Fruit fly (Drosophila melanogaster) ovary, adult (tissue): Measurements from ENCODE around the gene Fife.

Experiments used
- CG17801 ChIP-seq: fragments of 200-800 bp; optimal IDR thresholded peaks from 2 replicates; lab custom pipeline; 2019; ENCODE audit warnings: missing biosample characterization, mild to moderate bottlenecking, missing genetic modification characterization, moderate library complexity; ENCODE audit not compliant: partially characterized antibody

The Fife gene

dm6 chr3L:2645068-2645467, 66.4 kb downstream of the Fife start, which contains the start of gene CG1143:
CG1143 (plus strand) TSS chr3L:2645368.
- TF ChIP-seq CG17801 (GFP tag; lab: Kevin White, UChicago), result no peak

dm6 chr3L:2643324-2643723, 68.2 kb downstream of the Fife start, which contains the start of gene CG14949:
CG14949 (minus strand) TSS chr3L:2643424.
- no peak for TF ChIP-seq CG17801 (GFP tag; lab: Kevin White, UChicago)

DNA sequence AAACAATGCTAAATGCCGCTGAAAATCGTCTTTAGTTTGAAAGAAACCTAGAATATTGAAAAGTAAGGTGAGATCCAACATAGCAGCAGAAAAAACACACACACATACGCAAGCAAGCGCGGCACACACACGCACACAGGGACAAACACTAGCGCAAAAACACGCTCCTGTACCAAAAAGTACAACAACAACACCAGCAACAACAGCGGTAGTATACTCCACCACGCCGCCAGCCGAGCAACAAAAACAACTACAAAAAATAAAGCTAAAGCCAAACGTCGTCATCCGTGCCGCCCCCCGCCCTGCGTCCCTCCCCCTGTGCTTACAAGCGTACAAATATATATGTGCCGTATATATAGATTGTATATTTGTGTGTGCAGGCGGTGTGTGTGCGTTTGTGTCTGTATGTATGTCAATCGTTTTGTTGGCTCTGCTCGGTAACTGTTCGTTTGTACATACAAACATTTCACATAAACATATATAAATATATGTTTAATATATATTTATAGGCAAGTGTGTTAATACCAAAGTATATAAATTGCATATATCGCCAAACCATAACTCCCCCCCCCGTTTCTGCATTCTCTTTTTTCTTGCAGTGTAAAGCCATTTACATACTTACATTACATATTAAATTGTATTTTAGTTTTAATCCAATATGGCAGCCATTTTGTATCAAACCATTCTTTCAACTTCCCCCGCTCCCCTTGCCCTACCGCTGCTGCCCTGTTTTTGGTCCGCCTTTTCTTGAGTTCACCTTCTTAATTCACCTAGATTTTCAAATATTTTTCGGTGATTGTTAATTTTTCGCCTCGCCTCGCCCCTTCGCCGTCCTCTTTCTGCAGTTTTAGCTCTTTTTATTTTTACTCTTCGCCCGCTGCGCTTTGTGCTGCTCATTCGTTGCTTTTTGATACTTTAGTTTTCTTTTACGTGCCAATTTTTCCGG, 75.2 kb downstream of the Fife start:
- TF ChIP-seq CG17801 (GFP tag; lab: Kevin White, UChicago), result peak; percentile 36

DNA sequence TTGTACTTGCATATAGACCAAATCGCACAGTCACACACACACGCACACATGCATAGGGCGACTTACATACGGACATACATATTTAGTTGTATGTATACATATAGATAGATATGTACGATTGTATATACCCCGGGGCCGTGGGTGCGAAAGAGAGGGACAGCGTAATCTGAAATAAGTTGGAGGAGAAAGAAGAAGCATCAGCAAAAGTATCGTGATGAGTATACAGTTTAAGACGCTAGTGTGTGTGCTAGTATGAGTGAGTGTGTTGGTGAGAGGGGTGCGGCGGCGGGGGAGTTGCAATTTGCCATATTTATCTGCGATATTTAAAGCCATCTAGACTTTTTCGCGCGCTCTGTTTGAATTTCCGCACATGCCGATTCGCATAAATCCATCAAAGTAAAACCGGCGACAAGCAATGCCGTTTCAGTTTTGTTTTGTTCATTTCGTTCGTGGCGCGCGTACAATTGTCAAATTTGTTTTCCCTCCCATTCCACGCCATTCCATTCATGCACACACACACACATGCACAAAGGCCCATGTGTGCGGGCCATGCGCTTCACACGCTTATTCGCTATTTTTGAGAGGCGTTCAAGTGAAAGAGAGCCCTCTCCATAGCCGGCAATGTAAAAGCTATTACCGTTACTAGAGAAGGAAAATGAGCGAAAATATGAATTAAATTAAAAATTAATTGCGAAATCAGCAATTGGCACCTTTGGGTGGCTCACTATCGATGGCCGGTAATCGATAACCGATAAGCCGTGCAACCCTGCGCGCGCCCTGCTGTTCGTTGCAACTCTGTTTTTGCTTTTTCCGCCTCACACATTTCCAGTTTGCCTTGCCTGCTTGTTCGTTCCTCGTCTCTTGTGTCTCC, 76.3 kb downstream of the Fife start:
- peak; percentile 88 for TF ChIP-seq CG17801 (GFP tag; lab: Kevin White, UChicago)

DNA sequence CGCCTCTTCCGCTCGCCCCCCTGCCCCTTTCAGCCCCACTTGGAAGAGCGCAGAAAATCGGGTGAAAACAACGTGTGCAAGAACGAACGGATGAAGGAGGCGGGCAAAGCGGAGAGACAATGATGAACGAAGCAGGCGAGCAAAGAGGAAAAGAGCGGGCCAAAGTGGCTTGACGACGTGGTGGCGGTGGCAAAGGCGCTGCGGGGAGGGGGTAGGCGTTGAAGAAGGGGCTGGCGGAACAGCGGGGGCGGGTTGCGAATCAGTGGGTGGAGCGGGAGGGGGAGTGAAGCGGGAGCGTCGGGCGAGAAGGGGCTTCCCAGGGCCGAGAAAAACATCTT, 78.8 kb downstream of the Fife start:
- TF ChIP-seq CG17801 (GFP tag; lab: Kevin White, UChicago), result peak; percentile 14

DNA sequence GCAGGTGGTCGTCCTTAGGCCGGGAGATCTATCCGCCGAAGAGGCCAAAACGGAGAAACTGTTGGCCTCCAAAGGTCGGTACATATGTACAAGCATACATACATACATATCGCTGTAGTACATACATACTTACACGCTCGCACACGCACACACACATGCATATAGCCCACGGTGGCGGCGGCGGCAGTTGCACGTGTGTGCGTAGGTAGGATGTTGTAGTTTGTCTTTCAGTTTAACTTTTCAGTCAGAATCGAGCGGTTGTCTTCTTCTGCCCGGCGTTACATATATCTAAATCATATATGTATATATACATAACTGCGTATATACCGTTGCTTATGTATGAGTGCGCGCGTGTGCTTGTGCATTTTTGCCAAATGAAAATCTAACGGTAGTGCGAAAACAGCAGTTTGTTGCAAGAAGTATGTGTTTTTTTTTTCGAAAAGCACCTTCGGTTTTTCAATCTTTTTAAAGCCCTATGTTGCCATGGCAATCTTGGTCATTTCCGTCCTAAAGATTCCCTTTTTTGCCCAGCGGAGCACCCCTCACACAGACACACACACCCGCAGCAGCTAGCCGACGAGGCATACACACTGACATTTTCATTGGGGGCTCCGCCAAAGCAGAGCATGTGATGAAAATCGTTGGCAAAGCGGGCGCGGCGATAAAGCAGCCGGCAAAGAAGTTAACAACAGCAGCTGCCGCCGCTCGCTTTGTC, 79.3 kb downstream of the Fife start:
- TF ChIP-seq CG17801 (GFP tag; lab: Kevin White, UChicago), result no peak

DNA sequence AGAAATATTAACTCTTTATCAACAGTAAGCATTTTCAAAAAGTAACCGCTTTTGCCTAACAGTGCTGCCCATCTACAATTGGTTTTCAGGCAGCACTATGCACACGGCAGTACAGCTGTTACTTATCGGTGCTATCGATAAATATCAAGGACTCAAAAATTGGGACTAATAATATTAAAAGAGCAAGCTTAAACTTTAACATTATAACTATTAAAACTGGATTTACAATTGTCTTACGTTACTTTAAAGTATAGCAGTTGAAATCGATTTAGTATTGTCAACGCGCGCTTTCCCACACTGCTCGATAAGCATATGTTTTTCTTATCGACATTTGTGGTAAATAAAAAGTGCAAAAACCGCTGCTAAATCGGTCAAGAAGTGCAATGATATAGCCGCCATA, 80.1 kb downstream of the Fife start, which contains the start of the genes CG42245 and MEP-1:
TSS of gene CG42245 (plus strand) at position 310 of the 400 bp plus-strand sequence.
TSS of gene MEP-1 (plus strand) at position 310 of the 400 bp plus-strand sequence.
- TF ChIP-seq CG17801 (GFP tag; lab: Kevin White, UChicago), result peak; percentile 71

DNA sequence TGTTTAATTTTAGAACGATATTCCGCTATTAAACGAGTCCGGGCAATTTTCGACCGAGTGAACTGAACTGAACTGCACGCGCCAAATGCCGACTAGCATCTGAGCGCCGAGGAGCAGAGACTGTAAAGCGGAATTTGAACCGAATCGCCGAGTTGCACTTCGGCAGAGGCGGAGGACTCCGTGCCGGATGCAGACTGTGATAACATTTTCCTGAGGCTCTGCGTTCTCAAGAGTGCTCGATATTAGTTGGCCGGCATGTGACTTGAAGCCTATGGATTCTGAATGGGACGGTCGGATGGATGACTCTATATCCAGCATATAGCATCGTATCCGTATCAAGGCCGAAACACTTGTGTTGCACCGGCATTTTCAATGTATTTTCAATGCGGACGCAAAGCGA, 81.5 kb downstream of the Fife start, which contains the start of gene Pxn:
TSS of gene Pxn (minus strand) at position 101 of the 400 bp plus-strand sequence.
- no peak for TF ChIP-seq CG17801 (GFP tag; lab: Kevin White, UChicago)

DNA sequence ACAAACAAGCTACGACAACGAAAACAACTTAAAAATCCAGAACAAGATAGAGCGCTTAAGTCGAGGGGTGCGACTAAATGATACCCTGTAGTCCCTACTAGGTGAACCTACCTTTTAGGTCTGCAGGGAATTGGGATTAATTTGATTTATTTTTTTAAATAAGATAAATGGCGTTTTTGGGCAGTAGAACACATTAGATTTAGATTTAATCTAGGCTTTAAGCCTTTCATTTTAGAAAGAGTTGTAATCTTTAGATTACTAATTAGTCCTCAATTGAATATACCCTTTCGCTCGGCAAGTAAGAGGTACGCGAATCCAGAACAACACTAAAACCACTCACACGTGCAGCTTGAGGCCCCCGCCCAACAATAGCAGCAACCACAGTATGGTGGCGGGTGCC, 97.3 kb downstream of the Fife start:
- TF ChIP-seq CG17801 (GFP tag; lab: Kevin White, UChicago), result no peak

DNA sequence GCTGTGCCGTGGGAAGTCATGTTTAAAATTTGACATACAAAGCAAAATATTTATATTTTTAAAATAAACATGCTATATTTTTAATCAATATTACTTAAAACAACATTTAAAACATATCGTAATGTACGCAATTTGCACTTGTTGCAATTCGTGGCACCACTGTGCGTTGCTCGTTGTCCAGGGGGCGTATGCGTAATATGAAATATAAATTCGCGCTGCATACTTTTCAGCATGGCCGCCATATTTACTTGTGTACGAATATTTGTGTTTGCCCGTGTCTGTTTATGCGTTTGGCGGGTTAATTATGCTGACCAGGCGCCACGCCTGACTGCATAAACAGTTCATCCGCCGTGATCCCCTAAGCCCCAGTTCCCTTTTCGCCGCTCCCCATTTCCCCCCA, 102.7 kb downstream of the Fife start:
- no peak for TF ChIP-seq CG17801 (GFP tag; lab: Kevin White, UChicago)
